Worm (Caenorhabditis elegans) whole organism, L4 larva: ENCODE measurements around the gene F13A2.5.

Experiments
- ZK546.5 ChIP-seq, 2 experiments: sonication (generic microtip); optimal IDR thresholded peaks; 2 replicates each; lab custom pipeline; 2017; ENCODE audit warnings: missing biosample characterization in 2 of 2, missing genetic modification characterization in 2 of 2
- skn-1 ChIP-seq: fragments of 150-350 bp; optimal IDR thresholded peaks from 2 replicates; lab custom pipeline; 2014; ENCODE audit warnings: missing biosample characterization, missing genetic modification characterization

ce11 chrV:4359127-4359526 is 42.6 kb downstream of the F13A2.5 start:
- no peak for TF ChIP-seq skn-1 (tag; lab: Kevin White, UChicago)
- TF ChIP-seq ZK546.5 (tag; optimal IDR thresholded peaks at IDR 0.05; lab: Kevin White, UChicago), result no peak
